4 worm cellular contexts compared by ENCODE assay signal in the genomic region with DNA sequence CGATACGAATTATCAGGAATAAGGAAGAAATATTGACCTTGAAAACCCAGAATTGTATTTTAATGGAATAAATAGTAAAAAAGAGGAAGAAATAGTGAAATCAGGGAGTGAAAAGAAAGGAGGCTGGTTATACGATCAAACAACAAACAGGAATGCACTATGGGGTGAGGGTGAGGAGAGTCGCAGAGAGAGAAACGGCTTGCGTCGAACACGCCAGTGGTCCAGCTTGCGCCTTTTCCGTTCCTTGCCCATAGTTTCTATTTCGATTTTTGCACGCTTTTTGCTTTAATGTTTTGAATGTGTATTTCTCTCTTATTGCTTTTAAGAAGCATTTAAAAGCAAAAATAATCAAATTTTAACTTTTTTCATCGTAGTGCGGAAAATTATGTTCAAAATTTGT.
TF ChIP-seq lines count a peak whose summit lies in the region.

No protein-coding gene starts in this region.

TF ChIP-seq in whole organism, L2 larva, 48 proteins besides CTCF, POLR2A, EP300 and RAD21 (continues in another document):
- TF ChIP-seq C34F6.9 (tag; optimal IDR thresholded peaks at IDR 0.05; lab: Kevin White, UChicago) (peak; percentile 85), egl-27 (tag; optimal IDR thresholded peaks at IDR 0.05; lab: Kevin White, UChicago) (peak; percentile 65), nhr-6 (tag; optimal IDR thresholded peaks at IDR 0.05; lab: Kevin White, UChicago) (peak; percentile 71), nhr-237 (tag; optimal IDR thresholded peaks at IDR 0.05; lab: Kevin White, UChicago) (no peak), dmd-4 (tag; optimal IDR thresholded peaks at IDR 0.05; lab: Kevin White, UChicago) (no peak), nhr-10 (tag; optimal IDR thresholded peaks at IDR 0.05; lab: Kevin White, UChicago) (no peak), lin-39 (tag; optimal IDR thresholded peaks at IDR 0.05; lab: Kevin White, UChicago) (no peak), unc-55 (GFP tag; optimal IDR thresholded peaks at IDR 0.05; lab: Kevin White, UChicago) (peak; percentile 95), blmp-1 (tag; optimal IDR thresholded peaks at IDR 0.05; lab: Kevin White, UChicago; ENCODE audit: insufficient read depth) (peak; percentile 89), sma-3 (GFP tag; optimal IDR thresholded peaks at IDR 0.05; lab: Kevin White, UChicago) (peak; percentile 80), lin-11 (tag; optimal IDR thresholded peaks at IDR 0.05; lab: Kevin White, UChicago) (peak; percentile 67), R02D3.7 (tag; optimal IDR thresholded peaks at IDR 0.05; lab: Kevin White, UChicago) (no peak), ama-1 (optimal IDR thresholded peaks at IDR 0.05; lab: Kevin White, UChicago) (no peak), gmeb-1 (tag; optimal IDR thresholded peaks at IDR 0.05; lab: Kevin White, UChicago) (peak; percentile 77), peb-1 (tag; optimal IDR thresholded peaks at IDR 0.05; lab: Kevin White, UChicago) (no peak), ZK546.5 (tag; optimal IDR thresholded peaks at IDR 0.05; lab: Kevin White, UChicago) (no peak), nhr-25 (tag; optimal IDR thresholded peaks at IDR 0.05; lab: Kevin White, UChicago) (peak; percentile 78), sma-9 (GFP tag; optimal IDR thresholded peaks at IDR 0.05; lab: Kevin White, UChicago) (peak; percentile 83), sma-9 (tag; optimal IDR thresholded peaks at IDR 0.05; lab: Kevin White, UChicago) (no peak), lsy-2 (tag; optimal IDR thresholded peaks at IDR 0.05; lab: Kevin White, UChicago) (peak; percentile 48 to 93), ceh-16 (tag; optimal IDR thresholded peaks at IDR 0.05; lab: Kevin White, UChicago) (peak; percentile 4), F13H6.1 (tag; optimal IDR thresholded peaks at IDR 0.05; lab: Kevin White, UChicago) (peak; percentile 84)

TF ChIP-seq in whole organism, L4 larva, 104 proteins besides CTCF, POLR2A, EP300 and RAD21 (continues in another document):
- TF ChIP-seq mes-2 (tag; optimal IDR thresholded peaks at IDR 0.05; lab: Kevin White, UChicago; ENCODE audit: poor library complexity, severe bottlenecking) (peak; percentile 93), fos-1 (tag; optimal IDR thresholded peaks at IDR 0.05; lab: Kevin White, UChicago) (no peak), gei-8 (GFP tag; optimal IDR thresholded peaks at IDR 0.05; lab: Kevin White, UChicago) (no peak), F37D6.2 (tag; optimal IDR thresholded peaks at IDR 0.05; lab: Kevin White, UChicago) (no peak), daf-8 (GFP tag; IDR thresholded peaks at IDR 0.05; lab: Robert Waterston, UW) (no peak), lsy-2 (tag; optimal IDR thresholded peaks at IDR 0.05; lab: Kevin White, UChicago) (peak; percentile 71 to 92), nhr-111 (GFP tag; optimal IDR thresholded peaks at IDR 0.05; lab: Kevin White, UChicago) (no peak), lin-13 (GFP tag; optimal IDR thresholded peaks at IDR 0.05; lab: Kevin White, UChicago) (peak; percentile 73), F44E2.7 (GFP tag; IDR thresholded peaks at IDR 0.05; lab: Robert Waterston, UW) (no peak), ZK546.5 (tag; optimal IDR thresholded peaks at IDR 0.05; lab: Kevin White, UChicago) (no peak), lin-39 (tag; optimal IDR thresholded peaks at IDR 0.05; lab: Kevin White, UChicago) (no peak), ces-1 (GFP tag; optimal IDR thresholded peaks at IDR 0.05; lab: Kevin White, UChicago) (no peak), php-3 (GFP tag; IDR thresholded peaks at IDR 0.05; lab: Robert Waterston, UW) (no peak), nhr-76 (tag; optimal IDR thresholded peaks at IDR 0.05; lab: Kevin White, UChicago) (no peak), Y75B8A.6 (GFP tag; IDR thresholded peaks at IDR 0.05; lab: Robert Waterston, UW) (no peak), ceh-62 (tag; optimal IDR thresholded peaks at IDR 0.05; lab: Kevin White, UChicago) (no peak), zfp-3 (GFP tag; conservative IDR thresholded peaks at IDR 0.05; lab: Robert Waterston, UW) (no peak), R02D3.7 (tag; optimal IDR thresholded peaks at IDR 0.05; lab: Kevin White, UChicago) (no peak), unc-130 (GFP tag; optimal IDR thresholded peaks at IDR 0.05; lab: Kevin White, UChicago) (peak; percentile 48), nhr-48 (tag; optimal IDR thresholded peaks at IDR 0.05; lab: Kevin White, UChicago) (peak; percentile 34), egl-27 (tag; optimal IDR thresholded peaks at IDR 0.05; lab: Kevin White, UChicago) (no peak), set-16 (GFP tag; IDR thresholded peaks at IDR 0.05; lab: Robert Waterston, UW) (peak; percentile 21; the same call in 1 of the 2 replicates), madf-9 (GFP tag; conservative IDR thresholded peaks at IDR 0.05; lab: Robert Waterston, UW) (0 out of 2 replicates have a peak, but pooled peaks have one; percentile 34)

TF ChIP-seq in whole organism, late embryonic, 69 proteins besides CTCF, POLR2A, EP300 and RAD21 (continues in another document):
- peak; percentile 62 for TF ChIP-seq pat-9 (tag; optimal IDR thresholded peaks at IDR 0.05; lab: Kevin White, UChicago)
- no peak for TF ChIP-seq ahr-1 (tag; optimal IDR thresholded peaks at IDR 0.05; lab: Kevin White, UChicago)
- TF ChIP-seq ref-2 (tag; optimal IDR thresholded peaks at IDR 0.05; lab: Kevin White, UChicago), result peak; percentile 32
- TF ChIP-seq ceh-22 (tag; optimal IDR thresholded peaks at IDR 0.05; lab: Kevin White, UChicago), result no peak
- TF ChIP-seq madf-2 (tag; optimal IDR thresholded peaks at IDR 0.05; lab: Kevin White, UChicago), result peak; percentile 41
- no peak for TF ChIP-seq Y22D7AL.16 (tag; optimal IDR thresholded peaks at IDR 0.05; lab: Kevin White, UChicago)
- peak; percentile 41 for TF ChIP-seq rnt-1 (tag; optimal IDR thresholded peaks at IDR 0.05; lab: Kevin White, UChicago)
- no peak for TF ChIP-seq dmd-4 (tag; optimal IDR thresholded peaks at IDR 0.05; lab: Kevin White, UChicago; ENCODE audit: borderline replicate concordance)
- no peak for TF ChIP-seq zip-5 (tag; optimal IDR thresholded peaks at IDR 0.05; lab: Kevin White, UChicago)
- 0 out of 2 replicates have a peak, but pooled peaks have one; percentile 23 for TF ChIP-seq sox-2 (GFP tag; IDR thresholded peaks at IDR 0.05; lab: Robert Waterston, UW)
- TF ChIP-seq ceh-45 (GFP tag; IDR thresholded peaks at IDR 0.05; lab: Robert Waterston, UW), result no peak
- TF ChIP-seq che-1 (tag; optimal IDR thresholded peaks at IDR 0.05; lab: Kevin White, UChicago), result peak; percentile 22
- peak; percentile 5 for TF ChIP-seq hlh-15 (tag; optimal IDR thresholded peaks at IDR 0.05; lab: Kevin White, UChicago)
- TF ChIP-seq elt-2 (tag; optimal IDR thresholded peaks at IDR 0.05; lab: Kevin White, UChicago), result peak; percentile 80
- TF ChIP-seq odd-2 (tag; optimal IDR thresholded peaks at IDR 0.05; lab: Kevin White, UChicago), result no peak
- peak; percentile 55 for TF ChIP-seq gmeb-2 (tag; optimal IDR thresholded peaks at IDR 0.05; lab: Kevin White, UChicago)
- TF ChIP-seq mec-3 (tag; optimal IDR thresholded peaks at IDR 0.05; lab: Kevin White, UChicago; ENCODE audit: borderline replicate concordance), result no peak
- TF ChIP-seq nhr-11 (tag; optimal IDR thresholded peaks at IDR 0.05; lab: Kevin White, UChicago), result no peak
- peak; percentile 68 for TF ChIP-seq ceh-14 (tag; optimal IDR thresholded peaks at IDR 0.05; lab: Kevin White, UChicago)
- TF ChIP-seq ceh-48 (tag; optimal IDR thresholded peaks at IDR 0.05; lab: Kevin White, UChicago), result peak; percentile 8
- TF ChIP-seq elt-4 (tag; optimal IDR thresholded peaks at IDR 0.05; lab: Kevin White, UChicago), result no peak
- TF ChIP-seq syd-9 (tag; optimal IDR thresholded peaks at IDR 0.05; lab: Kevin White, UChicago), result peak; percentile 33
- peak; percentile 37 for TF ChIP-seq T23F11.4 (GFP tag; optimal IDR thresholded peaks at IDR 0.05; lab: Kevin White, UChicago)
- TF ChIP-seq lin-11 (tag; optimal IDR thresholded peaks at IDR 0.05; lab: Kevin White, UChicago), result peak; percentile 5

TF ChIP-seq in whole organism, mixed stage, embryonic, 35 proteins besides CTCF, POLR2A, EP300 and RAD21 (continues in another document):
- TF ChIP-seq lsy-2 (tag; optimal IDR thresholded peaks at IDR 0.05; lab: Kevin White, UChicago) (peak; percentile 82), lin-13 (tag; optimal IDR thresholded peaks at IDR 0.05; lab: Kevin White, UChicago) (peak; percentile 83), pha-4 (tag; optimal IDR thresholded peaks at IDR 0.05; lab: Kevin White, UChicago) (peak; percentile 75), hlh-1 (tag; optimal IDR thresholded peaks at IDR 0.05; lab: Kevin White, UChicago) (peak; percentile 37), cnd-1 (tag; optimal IDR thresholded peaks at IDR 0.05; lab: Kevin White, UChicago) (peak; percentile 72), nhr-12 (tag; optimal IDR thresholded peaks at IDR 0.05; lab: Kevin White, UChicago) (no peak), mls-2 (tag; optimal IDR thresholded peaks at IDR 0.05; lab: Kevin White, UChicago) (peak; percentile 81), ceh-43 (GFP tag; optimal IDR thresholded peaks at IDR 0.05; lab: Kevin White, UChicago) (peak; percentile 7), tbx-8 (GFP tag; optimal IDR thresholded peaks at IDR 0.05; lab: Kevin White, UChicago) (no peak), ztf-11 (tag; optimal IDR thresholded peaks at IDR 0.05; lab: Kevin White, UChicago) (peak; percentile 41), ces-1 (GFP tag; optimal IDR thresholded peaks at IDR 0.05; lab: Kevin White, UChicago) (peak; percentile 25), nhr-76 (tag; optimal IDR thresholded peaks at IDR 0.05; lab: Kevin White, UChicago) (no peak), unc-120 (tag; optimal IDR thresholded peaks at IDR 0.05; lab: Kevin White, UChicago; ENCODE audit: poor library complexity, severe bottlenecking) (peak; percentile 67), blmp-1 (tag; optimal IDR thresholded peaks at IDR 0.05; lab: Kevin White, UChicago) (peak; percentile 51), ceh-83 (GFP tag; optimal IDR thresholded peaks at IDR 0.05; lab: Kevin White, UChicago) (peak; percentile 51), snpc-4 (tag; optimal IDR thresholded peaks at IDR 0.05; lab: Kevin White, UChicago) (no peak), bed-3 (GFP tag; optimal IDR thresholded peaks at IDR 0.05; lab: Kevin White, UChicago) (peak; percentile 5), nhr-28 (tag; optimal IDR thresholded peaks at IDR 0.05; lab: Kevin White, UChicago) (no peak), drap-1 (GFP tag; optimal IDR thresholded peaks at IDR 0.05; lab: Kevin White, UChicago) (peak; percentile 63), sptf-1 (tag; optimal IDR thresholded peaks at IDR 0.05; lab: Kevin White, UChicago) (peak; percentile 86), unc-39 (tag; optimal IDR thresholded peaks at IDR 0.05; lab: Kevin White, UChicago) (no peak), elt-3 (tag; optimal IDR thresholded peaks at IDR 0.05; lab: Kevin White, UChicago) (no peak), mab-5 (tag; optimal IDR thresholded peaks at IDR 0.05; lab: Kevin White, UChicago) (no peak), lin-32 (GFP tag; optimal IDR thresholded peaks at IDR 0.05; lab: Kevin White, UChicago) (no peak), flh-1 (GFP tag; optimal IDR thresholded peaks at IDR 0.05; lab: Kevin White, UChicago) (peak; percentile 6), M03D4.4 (tag; optimal IDR thresholded peaks at IDR 0.05; lab: Kevin White, UChicago) (peak; percentile 78), ham-2 (GFP tag; optimal IDR thresholded peaks at IDR 0.05; lab: Kevin White, UChicago) (peak; percentile 75), sem-2 (GFP tag; optimal IDR thresholded peaks at IDR 0.05; lab: Kevin White, UChicago) (peak; percentile 11)
